Fruit fly (Drosophila melanogaster) whole organism, prepupa: Measurements from ENCODE around the gene CG32548.

Experiments
- Blimp-1 ChIP-seq: fragments of 200-800 bp; sonication (Bioruptor generic); optimal IDR thresholded peaks from 3 replicates; lab custom pipeline; 2017; ENCODE audit warnings: missing biosample characterization, missing genetic modification characterization, mild to moderate bottlenecking, moderate library complexity, missing genetic modification reagents
- CG10631 ChIP-seq: fragments of 200-800 bp; sonication (Bioruptor generic); optimal IDR thresholded peaks from 2 replicates; lab custom pipeline; 2016; ENCODE audit warnings: missing biosample characterization, missing genetic modification characterization
- CG10669 ChIP-seq: fragments of 200-800 bp; sonication (Bioruptor generic); optimal IDR thresholded peaks from 3 replicates; lab custom pipeline; 2018; ENCODE audit warnings: missing biosample characterization, mild to moderate bottlenecking, missing genetic modification characterization, moderate library complexity
- CG11762 ChIP-seq: fragments of 200-800 bp; sonication (Bioruptor generic); optimal IDR thresholded peaks from 3 replicates; lab custom pipeline; 2016; ENCODE audit warnings: missing biosample characterization, missing genetic modification characterization; ENCODE audit not compliant: insufficient read depth
- CG11902 ChIP-seq: fragments of 200-800 bp; sonication (Bioruptor generic); optimal IDR thresholded peaks from 3 replicates; lab custom pipeline; 2016; ENCODE audit warnings: missing biosample characterization, missing genetic modification characterization
- CG15336 ChIP-seq: fragments of 200-800 bp; sonication (Bioruptor generic); IDR thresholded peaks from 2 replicates; pipeline ENCODE4 v1.3.6; 2022; ENCODE audit warnings: missing biosample characterization, missing genetic modification characterization
- CG16779 ChIP-seq: fragments of 200-800 bp; sonication (Bioruptor generic); optimal IDR thresholded peaks from 3 replicates; lab custom pipeline; 2017; ENCODE audit warnings: missing biosample characterization, mild to moderate bottlenecking, missing genetic modification characterization
- CG3919 ChIP-seq: fragments of 200-800 bp; sonication (Bioruptor generic); optimal IDR thresholded peaks from 3 replicates; lab custom pipeline; 2016; ENCODE audit warnings: missing biosample characterization, missing genetic modification characterization
- CG4318 ChIP-seq: fragments of 200-800 bp; sonication (Bioruptor generic); optimal IDR thresholded peaks from 3 replicates; lab custom pipeline; 2017; ENCODE audit warnings: missing biosample characterization, mild to moderate bottlenecking, missing genetic modification characterization
- CG6276 ChIP-seq: fragments of 200-800 bp; sonication (Bioruptor generic); optimal IDR thresholded peaks from 2 replicates; lab custom pipeline; 2017; ENCODE audit warnings: missing biosample characterization, mild to moderate bottlenecking, missing genetic modification characterization
- CG6792 ChIP-seq: fragments of 200-800 bp; sonication (Bioruptor generic); optimal IDR thresholded peaks from 3 replicates; lab custom pipeline; 2016; ENCODE audit warnings: missing biosample characterization, missing genetic modification characterization
- CG8119 ChIP-seq: fragments of 200-800 bp; sonication (Bioruptor generic); IDR thresholded peaks from 3 replicates; pipeline ENCODE4 v1.3.6; 2022; ENCODE audit warnings: missing biosample characterization, missing genetic modification characterization
- CG8319 ChIP-seq: fragments of 200-800 bp; sonication (Bioruptor generic); optimal IDR thresholded peaks from 3 replicates; lab custom pipeline; 2016; ENCODE audit warnings: missing biosample characterization, missing genetic modification characterization
- CG9139 ChIP-seq: fragments of 200-800 bp; sonication (Bioruptor generic); optimal IDR thresholded peaks from 3 replicates; lab custom pipeline; 2017; ENCODE audit warnings: missing biosample characterization, mild to moderate bottlenecking, missing genetic modification characterization
- Eip78C ChIP-seq: fragments of 200-800 bp; sonication (Bioruptor generic); peaks from one replicate; lab custom pipeline; 2016; ENCODE audit warnings: missing biosample characterization, missing genetic modification characterization
- Eip93F ChIP-seq: fragments of 200-800 bp; sonication (Bioruptor generic); optimal IDR thresholded peaks from 2 replicates; lab custom pipeline; 2016; ENCODE audit warnings: missing biosample characterization, mild to moderate bottlenecking, missing genetic modification characterization
- Hr4 ChIP-seq: fragments of 200-800 bp; sonication (Bioruptor generic); optimal IDR thresholded peaks from 3 replicates; lab custom pipeline; 2016; ENCODE audit warnings: missing biosample characterization, missing genetic modification characterization
- Met ChIP-seq: fragments of 200-800 bp; sonication (Bioruptor generic); optimal IDR thresholded peaks from 3 replicates; lab custom pipeline; 2016; ENCODE audit warnings: missing biosample characterization, missing genetic modification characterization
- Smox ChIP-seq: fragments of 200-800 bp; sonication (Bioruptor generic); optimal IDR thresholded peaks from 3 replicates; lab custom pipeline; 2016; ENCODE audit warnings: missing biosample characterization, missing genetic modification characterization
- Sox102F ChIP-seq: fragments of 200-800 bp; sonication (Bioruptor generic); optimal IDR thresholded peaks from 2 replicates; lab custom pipeline; 2016; ENCODE audit warnings: missing biosample characterization, mild to moderate bottlenecking, missing genetic modification characterization
- achi ChIP-seq: fragments of 200-800 bp; sonication (Bioruptor generic); optimal IDR thresholded peaks from 3 replicates; lab custom pipeline; 2016; ENCODE audit warnings: missing biosample characterization, missing genetic modification characterization
- cyc ChIP-seq: fragments of 200-800 bp; sonication (Bioruptor generic); optimal IDR thresholded peaks from 3 replicates; lab custom pipeline; 2016; ENCODE audit warnings: missing biosample characterization, missing genetic modification characterization
- dac ChIP-seq: fragments of 200-800 bp; sonication (Bioruptor generic); optimal IDR thresholded peaks from 2 replicates; lab custom pipeline; 2017; ENCODE audit warnings: missing biosample characterization, mild to moderate bottlenecking, missing genetic modification characterization
- dsx ChIP-seq: fragments of 200-800 bp; optimal IDR thresholded peaks from 3 replicates; lab custom pipeline; 2019; ENCODE audit warnings: missing biosample characterization, mild to moderate bottlenecking, missing genetic modification characterization, moderate library complexity; ENCODE audit not compliant: poor library complexity, severe bottlenecking
- eg ChIP-seq: fragments of 200-800 bp; sonication (Bioruptor generic); IDR thresholded peaks from 3 replicates; pipeline ENCODE4 v1.3.6; 2022; ENCODE audit warnings: missing biosample characterization, missing genetic modification characterization
- fd59A ChIP-seq: fragments of 200-800 bp; sonication (Bioruptor generic); optimal IDR thresholded peaks from 2 replicates; lab custom pipeline; 2017; ENCODE audit warnings: missing biosample characterization, mild to moderate bottlenecking, missing genetic modification characterization, missing genetic modification reagents
- fd85E ChIP-seq: fragments of 200-800 bp; sonication (Bioruptor generic); optimal IDR thresholded peaks from 3 replicates; lab custom pipeline; 2016; ENCODE audit warnings: missing biosample characterization, missing genetic modification characterization
- fkh ChIP-seq: fragments of 200-800 bp; sonication (Bioruptor generic); optimal IDR thresholded peaks from 3 replicates; lab custom pipeline; 2017; ENCODE audit warnings: missing biosample characterization, mild to moderate bottlenecking, missing genetic modification characterization, moderate library complexity
- net ChIP-seq: fragments of 200-800 bp; sonication (Bioruptor generic); optimal IDR thresholded peaks from 3 replicates; lab custom pipeline; 2016; ENCODE audit warnings: missing biosample characterization, missing genetic modification characterization
- pdm3 ChIP-seq: fragments of 200-800 bp; sonication (Bioruptor generic); optimal IDR thresholded peaks from 3 replicates; lab custom pipeline; 2016; ENCODE audit warnings: missing biosample characterization, missing genetic modification characterization
- salr ChIP-seq, 2 experiments: fragments of 200-800 bp; sonication (Bioruptor generic); optimal IDR thresholded peaks; 3 replicates each; lab custom pipeline; 2016 to 2018; ENCODE audit warnings: missing biosample characterization in 2 of 2, missing genetic modification characterization in 2 of 2, mild to moderate bottlenecking in 1 of 2
- svp ChIP-seq: fragments of 200-800 bp; sonication (Bioruptor generic); peaks from one replicate; lab custom pipeline; 2016; ENCODE audit warnings: missing biosample characterization, missing genetic modification characterization
- vri ChIP-seq: fragments of 200-800 bp; sonication (Bioruptor generic); optimal IDR thresholded peaks from 3 replicates; lab custom pipeline; 2016; ENCODE audit warnings: missing biosample characterization, mild to moderate bottlenecking, missing genetic modification characterization

The CG32548 gene

DNA sequence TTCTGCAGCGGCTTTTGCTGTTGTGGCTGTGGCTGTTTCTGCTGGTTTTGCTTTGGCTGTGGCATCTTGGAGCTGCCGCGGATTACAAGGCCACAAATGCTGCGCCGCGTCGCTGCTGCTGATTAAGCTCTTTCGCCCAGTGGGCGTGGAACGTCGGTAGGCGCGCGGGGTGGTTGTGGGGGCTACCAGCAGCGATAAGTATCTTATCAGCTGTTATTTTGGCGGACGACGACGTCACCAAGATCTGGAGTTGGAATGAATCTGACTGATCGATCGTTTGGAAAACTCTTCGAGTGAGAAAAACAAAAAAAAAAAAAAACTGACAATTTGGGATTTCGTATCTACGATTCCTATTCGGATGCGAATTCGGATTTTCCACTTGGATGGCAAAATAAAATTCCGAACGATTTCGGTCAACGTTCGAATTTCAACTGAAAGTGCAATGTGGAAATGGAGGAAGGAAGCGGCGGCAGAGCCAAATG, 36.2 kb downstream of the CG32548 start:
- TF ChIP-seq CG11762, result no peak
- peak; percentile 93 for TF ChIP-seq svp

DNA sequence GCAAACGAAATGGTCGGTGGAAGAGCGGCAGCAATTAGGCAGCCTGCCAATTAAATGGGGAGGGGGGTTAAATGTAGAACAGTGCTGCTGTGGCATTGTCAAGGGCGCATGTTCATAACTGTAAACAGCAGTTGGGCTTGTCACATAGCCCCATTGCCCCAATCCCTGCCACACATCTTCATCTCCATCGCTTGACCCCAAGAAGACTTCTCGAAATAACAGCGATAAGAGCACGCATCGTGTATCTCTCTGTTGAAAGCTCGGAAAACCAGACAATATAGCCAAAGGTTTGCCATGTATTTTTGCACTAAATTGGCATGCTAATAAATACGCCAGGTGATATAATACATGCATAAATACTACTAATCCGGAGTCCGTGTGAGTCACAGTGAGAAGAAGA, 37.8 kb downstream of the CG32548 start:
- TF ChIP-seq dac, result no peak
- TF ChIP-seq dsx (GFP tag; lab: Kevin White, UChicago), result no peak
- peak; percentile 95 for TF ChIP-seq svp
- no peak for TF ChIP-seq CG9139 (GFP tag; lab: Kevin White, UChicago)

DNA sequence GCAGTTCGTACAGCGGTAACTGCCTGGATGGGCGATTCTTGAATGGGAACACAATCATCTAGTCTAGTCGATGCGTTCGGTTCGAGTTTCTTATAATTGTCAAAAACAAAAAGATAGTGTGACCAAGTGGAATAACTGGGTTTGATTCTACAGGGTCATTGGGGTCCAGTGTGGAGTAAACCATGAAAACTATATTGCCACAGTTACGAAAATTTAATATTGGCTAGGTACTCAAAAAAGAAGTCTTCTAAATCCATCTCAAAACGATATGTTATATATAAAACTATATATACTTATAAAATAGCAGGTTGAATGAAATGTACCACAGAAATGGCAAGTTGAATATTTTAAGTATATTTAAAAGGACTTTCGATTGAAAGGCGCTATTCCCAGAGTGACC, 40.4 kb downstream of the CG32548 start, which contains the start of gene CG34328:
Gene CG34328 (minus strand): TSS at position 101 of the 400 bp plus-strand sequence.
- TF ChIP-seq CG4318 (no peak), achi (no peak), CG3919 (GFP tag; lab: Kevin White, UChicago) (no peak), fd59A (GFP tag; lab: Kevin White, UChicago) (no peak), dsx (GFP tag; lab: Kevin White, UChicago) (no peak), CG16779 (tag; lab: Kevin White, UChicago) (no peak), salr (GFP tag; optimal IDR thresholded peaks at IDR 0.05; lab: Kevin White, UChicago) (no peak), CG8119 (GFP tag; lab: Robert Waterston, UW) (no peak), CG6792 (no peak), dac (no peak), CG10669 (GFP tag; lab: Kevin White, UChicago) (no peak), Blimp-1 (GFP tag; lab: Kevin White, UChicago) (no peak), pdm3 (no peak), Sox102F (GFP tag; lab: Kevin White, UChicago) (no peak), CG10631 (GFP tag; lab: Kevin White, UChicago) (no peak), eg (no peak)

DNA sequence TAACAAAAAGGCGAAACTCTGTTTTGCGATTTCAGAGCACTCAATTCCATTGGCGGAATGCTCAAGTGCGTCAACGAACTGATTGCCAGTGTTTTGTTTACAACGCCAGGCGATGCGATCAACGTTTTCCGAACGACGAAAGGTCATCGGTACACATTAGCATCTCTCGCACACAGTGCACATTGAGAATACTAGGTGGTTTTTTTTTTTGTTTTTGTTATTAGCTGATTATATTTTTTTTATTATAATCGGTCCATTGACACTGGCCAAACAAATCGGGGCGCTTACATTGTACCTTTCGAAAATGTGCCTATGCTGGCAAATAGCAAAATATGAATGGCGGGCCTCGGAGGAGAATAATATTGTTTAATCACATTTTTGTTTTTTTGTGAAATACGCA, 45.2 kb downstream of the CG32548 start:
- TF ChIP-seq fkh (GFP tag; lab: Kevin White, UChicago) (no peak), Hr4 (GFP tag; lab: Kevin White, UChicago) (no peak), Met (GFP tag; lab: Kevin White, UChicago) (no peak), CG11902 (GFP tag; lab: Kevin White, UChicago) (no peak), CG15336 (GFP tag; lab: Robert Waterston, UW) (no peak), Eip93F (GFP tag; lab: Kevin White, UChicago) (no peak), fd85E (GFP tag; lab: Kevin White, UChicago) (no peak), svp (peak; percentile 94), vri (GFP tag; lab: Kevin White, UChicago) (no peak), CG6276 (no peak), eg (0 out of 3 replicates have a peak, but pooled peaks have one; percentile 15), CG8319 (GFP tag; lab: Kevin White, UChicago) (no peak)

DNA sequence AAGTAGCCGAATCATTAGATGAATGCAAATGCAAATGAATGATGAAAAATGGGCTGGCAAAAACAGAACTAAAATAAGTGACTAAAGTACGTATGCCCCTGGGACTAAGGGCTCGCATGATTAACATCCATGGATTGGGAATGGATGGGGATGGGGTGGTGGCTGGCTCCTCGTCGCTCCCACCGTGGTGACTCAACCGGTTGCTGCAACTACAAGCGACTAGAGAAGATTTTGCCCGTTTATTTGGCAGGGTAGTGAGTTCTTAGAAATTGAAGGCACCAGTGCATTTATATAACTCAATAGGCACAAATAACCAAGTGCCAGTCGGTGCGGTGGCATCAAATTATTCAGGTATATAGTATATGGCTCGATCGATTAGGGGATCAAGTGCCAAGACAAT, 53.6 kb downstream of the CG32548 start, which contains the start of gene Tsf1:
Gene Tsf1 (plus strand): TSS at position 301 of the 400 bp plus-strand sequence.
- TF ChIP-seq Sox102F (GFP tag; lab: Kevin White, UChicago), result no peak
- TF ChIP-seq CG8119 (GFP tag; lab: Robert Waterston, UW), result no peak
- peak; percentile 57 for TF ChIP-seq Eip78C (GFP tag; lab: Kevin White, UChicago)
- TF ChIP-seq Smox (GFP tag; lab: Kevin White, UChicago), result no peak
- TF ChIP-seq cyc (GFP tag; lab: Kevin White, UChicago), result no peak
- TF ChIP-seq CG4318, result no peak
- no peak for TF ChIP-seq pdm3
- no peak for TF ChIP-seq net (GFP tag; lab: Kevin White, UChicago)
